Worm (Caenorhabditis elegans) whole organism, L3 larva: ENCODE data around the gene T19D7.5.

Experiments
- ZK546.5 ChIP-seq: sonication (generic microtip); optimal IDR thresholded peaks from 2 replicates; lab custom pipeline; 2017; ENCODE audit warnings: missing biosample characterization, missing genetic modification characterization
- ama-1 ChIP-seq: fragments of 150-350 bp; optimal IDR thresholded peaks from 2 replicates; lab custom pipeline; 2018
- ceh-28 ChIP-seq: fragments of 150-350 bp; optimal IDR thresholded peaks from 2 replicates; lab custom pipeline; 2014; ENCODE audit warnings: missing biosample characterization, missing genetic modification reagents, missing genetic modification characterization
- daf-12 ChIP-seq: fragments of 150-350 bp; optimal IDR thresholded peaks from 2 replicates; lab custom pipeline; 2014; ENCODE audit warnings: missing biosample characterization, missing genetic modification reagents, missing genetic modification characterization
- egl-27 ChIP-seq: sonication (generic microtip); optimal IDR thresholded peaks from 4 replicates; lab custom pipeline; 2017; ENCODE audit warnings: missing biosample characterization, missing genetic modification reagents, missing genetic modification characterization
- egl-5 ChIP-seq: fragments of 150-350 bp; optimal IDR thresholded peaks from 2 replicates; lab custom pipeline; 2017; ENCODE audit warnings: missing biosample characterization, missing genetic modification reagents, missing genetic modification characterization, inconsistent platforms
- elt-1 ChIP-seq: fragments of 150-350 bp; optimal IDR thresholded peaks from 2 replicates; lab custom pipeline; 2014; ENCODE audit warnings: missing biosample characterization, missing genetic modification characterization
- elt-2 ChIP-seq: sonication (generic microtip); optimal IDR thresholded peaks from 2 replicates; lab custom pipeline; 2016; ENCODE audit warnings: missing genetic modification reagents, mild to moderate bottlenecking, missing genetic modification characterization, missing compliant biosample characterization
- elt-3 ChIP-seq, 3 experiments: fragments of 150-350 bp in 1 of 3; sonication (generic microtip) in 2 of 3; optimal IDR thresholded peaks; 2 replicates in 2 of 3; 4 replicates in 1 of 3; lab custom pipeline; 2014 to 2017; ENCODE audit warnings: missing biosample characterization in 3 of 3, missing genetic modification characterization in 3 of 3
- eor-1 ChIP-seq, 2 experiments: fragments of 150-350 bp; optimal IDR thresholded peaks; 2 replicates each; lab custom pipeline; 2014 to 2018; ENCODE audit warnings: missing biosample characterization in 2 of 2, missing genetic modification characterization in 2 of 2
- fkh-10 ChIP-seq: sonication (generic microtip); optimal IDR thresholded peaks from 2 replicates; lab custom pipeline; 2017; ENCODE audit warnings: missing biosample characterization, missing genetic modification reagents, missing genetic modification characterization
- fkh-2 ChIP-seq: fragments of 150-350 bp; optimal IDR thresholded peaks from 2 replicates; lab custom pipeline; 2014; ENCODE audit warnings: missing biosample characterization, missing genetic modification reagents, missing genetic modification characterization
- hmg-11 ChIP-seq: sonication (generic microtip); optimal IDR thresholded peaks from 2 replicates; lab custom pipeline; 2016; ENCODE audit warnings: missing genetic modification characterization, missing compliant biosample characterization
- lin-15B ChIP-seq: fragments of 150-350 bp; optimal IDR thresholded peaks from 2 replicates; lab custom pipeline; 2014; ENCODE audit warnings: missing biosample characterization, missing genetic modification characterization
- lin-39 ChIP-seq: fragments of 150-350 bp; optimal IDR thresholded peaks from 2 replicates; lab custom pipeline; 2018; ENCODE audit warnings: missing biosample characterization, missing genetic modification reagents, missing genetic modification characterization
- lsy-12 ChIP-seq: sonication (generic microtip); optimal IDR thresholded peaks from 2 replicates; lab custom pipeline; 2016; ENCODE audit warnings: mild to moderate bottlenecking, missing genetic modification characterization, missing compliant biosample characterization
- mdl-1 ChIP-seq: fragments of 150-350 bp; optimal IDR thresholded peaks from 2 replicates; lab custom pipeline; 2014; ENCODE audit warnings: missing biosample characterization, missing genetic modification characterization
- nfya-1 ChIP-seq: sonication (generic microtip); optimal IDR thresholded peaks from 2 replicates; lab custom pipeline; 2017; ENCODE audit warnings: missing genetic modification characterization, mild to moderate bottlenecking, missing compliant biosample characterization, antibody characterized with exemption, moderate library complexity; ENCODE audit not compliant: insufficient read depth
- nhr-11 ChIP-seq: fragments of 150-350 bp; optimal IDR thresholded peaks from 2 replicates; lab custom pipeline; 2014; ENCODE audit warnings: missing biosample characterization, missing genetic modification characterization
- nhr-23 ChIP-seq: fragments of 150-350 bp; optimal IDR thresholded peaks from 2 replicates; lab custom pipeline; 2014; ENCODE audit warnings: missing biosample characterization, missing genetic modification reagents, missing genetic modification characterization
- nhr-237 ChIP-seq: fragments of 150-350 bp; optimal IDR thresholded peaks from 2 replicates; lab custom pipeline; 2014; ENCODE audit warnings: missing biosample characterization, missing genetic modification characterization
- nhr-25 ChIP-seq: sonication (generic microtip); optimal IDR thresholded peaks from 2 replicates; lab custom pipeline; 2017; ENCODE audit warnings: missing biosample characterization, missing genetic modification characterization
- nhr-28 ChIP-seq: fragments of 150-350 bp; optimal IDR thresholded peaks from 2 replicates; lab custom pipeline; 2014; ENCODE audit warnings: missing biosample characterization, missing genetic modification characterization
- nhr-43 ChIP-seq: sonication (generic microtip); optimal IDR thresholded peaks from 2 replicates; lab custom pipeline; 2016; ENCODE audit warnings: mild to moderate bottlenecking, missing genetic modification characterization, missing compliant biosample characterization; ENCODE audit not compliant: poor library complexity, severe bottlenecking
- pha-4 ChIP-seq: fragments of 150-350 bp; optimal IDR thresholded peaks from 2 replicates; lab custom pipeline; 2014; ENCODE audit warnings: missing biosample characterization, missing genetic modification reagents, missing genetic modification characterization
- pqm-1 ChIP-seq: fragments of 150-350 bp; optimal IDR thresholded peaks from 2 replicates; lab custom pipeline; 2017; ENCODE audit warnings: missing biosample characterization, missing genetic modification characterization, inconsistent platforms
- skn-1 ChIP-seq: fragments of 150-350 bp; optimal IDR thresholded peaks from 2 replicates; lab custom pipeline; 2014; ENCODE audit warnings: missing biosample characterization, missing genetic modification characterization
- snpc-4 ChIP-seq: fragments of 150-350 bp; optimal IDR thresholded peaks from 2 replicates; lab custom pipeline; 2014; ENCODE audit warnings: missing biosample characterization, missing genetic modification characterization
- unc-39 ChIP-seq: sonication (generic microtip); optimal IDR thresholded peaks from 4 replicates; lab custom pipeline; 2017; ENCODE audit warnings: missing biosample characterization, missing genetic modification characterization
- zag-1 ChIP-seq: fragments of 150-350 bp; optimal IDR thresholded peaks from 2 replicates; lab custom pipeline; 2014; ENCODE audit warnings: missing biosample characterization, missing genetic modification characterization
- ztf-11 ChIP-seq: fragments of 150-350 bp; optimal IDR thresholded peaks from 2 replicates; lab custom pipeline; 2014; ENCODE audit warnings: missing biosample characterization, missing genetic modification characterization
- ztf-4 ChIP-seq: fragments of 150-350 bp; optimal IDR thresholded peaks from 2 replicates; lab custom pipeline; 2014; ENCODE audit warnings: missing biosample characterization, missing genetic modification characterization

The T19D7.5 gene

ce11 chrX:670603-671002, 4.6 kb upstream of the T19D7.5 start, which contains the start of gene T19D7.6:
Gene T19D7.6, minus strand, starts transcription at chrX:670800.
- TF ChIP-seq pqm-1 (tag; lab: Kevin White, UChicago): peak; percentile 37
- TF ChIP-seq skn-1 (tag; lab: Kevin White, UChicago): no peak
- TF ChIP-seq elt-2 (tag; lab: Kevin White, UChicago): peak; percentile 72

ce11 chrX:661727-662330, 4.2 kb downstream of the T19D7.5 start, which contains the start of gene rund-1:
Gene rund-1, minus strand, starts transcription at chrX:661777.
- TF ChIP-seq elt-3 (tag; optimal IDR thresholded peaks at IDR 0.05; lab: Kevin White, UChicago) (no peak), elt-2 (tag; lab: Kevin White, UChicago) (peak; percentile 11), nfya-1 (tag; lab: Kevin White, UChicago) (peak; percentile 77), nhr-11 (tag; lab: Kevin White, UChicago) (peak; percentile 41), pha-4 (tag; lab: Kevin White, UChicago) (peak; percentile 13), hmg-11 (tag; lab: Kevin White, UChicago) (peak; percentile 50), fkh-2 (no peak), ceh-28 (tag; lab: Kevin White, UChicago) (peak; percentile 27), fkh-10 (GFP tag; lab: Kevin White, UChicago) (peak; percentile 90), lin-39 (tag; lab: Kevin White, UChicago) (peak; percentile 8), snpc-4 (tag; lab: Kevin White, UChicago) (peak; percentile 65), ztf-11 (no peak), nhr-23 (no peak), eor-1 (tag; optimal IDR thresholded peaks at IDR 0.05; lab: Kevin White, UChicago) (no peak)
- TF ChIP-seq, all 47 proteins: peak for 9

- no peak for TF ChIP-seq lsy-12 (tag; lab: Kevin White, UChicago)
- TF ChIP-seq lin-39 (tag; lab: Kevin White, UChicago): no peak
- no peak for TF ChIP-seq nhr-28
- no peak for TF ChIP-seq skn-1 (tag; lab: Kevin White, UChicago)
- TF ChIP-seq ceh-28 (tag; lab: Kevin White, UChicago): no peak
- TF ChIP-seq egl-27: no peak
- TF ChIP-seq nhr-25 (tag; lab: Kevin White, UChicago): no peak
- no peak for TF ChIP-seq elt-3 (tag; optimal IDR thresholded peaks at IDR 0.05; lab: Kevin White, UChicago)
- no peak for TF ChIP-seq ztf-4 (tag; lab: Kevin White, UChicago)
- TF ChIP-seq ama-1: no peak
- TF ChIP-seq daf-12 (tag; lab: Kevin White, UChicago): no peak
- TF ChIP-seq eor-1 (tag; optimal IDR thresholded peaks at IDR 0.05; lab: Kevin White, UChicago): no peak
- no peak for TF ChIP-seq elt-2 (tag; lab: Kevin White, UChicago)
- no peak for TF ChIP-seq unc-39 (tag; lab: Kevin White, UChicago)
- no peak for TF ChIP-seq nhr-43
- no peak for TF ChIP-seq zag-1 (tag; lab: Kevin White, UChicago)
- TF ChIP-seq ZK546.5 (tag; lab: Kevin White, UChicago): no peak
Observed at ce11 chrX:655884-656283, 10.1 kb downstream of the T19D7.5 start, which contains the start of gene lpr-7. Gene lpr-7, plus strand, starts transcription at chrX:656184.

- TF ChIP-seq daf-12 (tag; lab: Kevin White, UChicago) (no peak), mdl-1 (no peak), pha-4 (tag; lab: Kevin White, UChicago) (no peak), elt-3 (tag; optimal IDR thresholded peaks at IDR 0.05; lab: Kevin White, UChicago) (no peak), nhr-237 (no peak), pqm-1 (tag; lab: Kevin White, UChicago) (no peak), nhr-25 (tag; lab: Kevin White, UChicago) (no peak), unc-39 (tag; lab: Kevin White, UChicago) (no peak), egl-5 (tag; lab: Kevin White, UChicago) (no peak), fkh-2 (no peak), elt-1 (no peak), lin-15B (tag; lab: Kevin White, UChicago) (no peak)
Observed at ce11 chrX:654804-655203, 11.2 kb downstream of the T19D7.5 start, which contains the start of gene ifc-2. Gene ifc-2, minus strand, starts transcription at chrX:654904.

ce11 chrX:651616-652015, 14.4 kb downstream of the T19D7.5 start:
- TF ChIP-seq pqm-1 (tag; lab: Kevin White, UChicago) (peak; percentile 12), lsy-12 (tag; lab: Kevin White, UChicago) (no peak), elt-2 (tag; lab: Kevin White, UChicago) (peak; percentile 74), pha-4 (tag; lab: Kevin White, UChicago) (peak; percentile 85), lin-15B (tag; lab: Kevin White, UChicago) (no peak)
